Fruit fly (Drosophila melanogaster): Measurements from ENCODE around the gene CG42371.
A peak's percentile ranks its signal among the peaks of the same experiment; 100 is the strongest.

The CG42371 gene

DNA sequence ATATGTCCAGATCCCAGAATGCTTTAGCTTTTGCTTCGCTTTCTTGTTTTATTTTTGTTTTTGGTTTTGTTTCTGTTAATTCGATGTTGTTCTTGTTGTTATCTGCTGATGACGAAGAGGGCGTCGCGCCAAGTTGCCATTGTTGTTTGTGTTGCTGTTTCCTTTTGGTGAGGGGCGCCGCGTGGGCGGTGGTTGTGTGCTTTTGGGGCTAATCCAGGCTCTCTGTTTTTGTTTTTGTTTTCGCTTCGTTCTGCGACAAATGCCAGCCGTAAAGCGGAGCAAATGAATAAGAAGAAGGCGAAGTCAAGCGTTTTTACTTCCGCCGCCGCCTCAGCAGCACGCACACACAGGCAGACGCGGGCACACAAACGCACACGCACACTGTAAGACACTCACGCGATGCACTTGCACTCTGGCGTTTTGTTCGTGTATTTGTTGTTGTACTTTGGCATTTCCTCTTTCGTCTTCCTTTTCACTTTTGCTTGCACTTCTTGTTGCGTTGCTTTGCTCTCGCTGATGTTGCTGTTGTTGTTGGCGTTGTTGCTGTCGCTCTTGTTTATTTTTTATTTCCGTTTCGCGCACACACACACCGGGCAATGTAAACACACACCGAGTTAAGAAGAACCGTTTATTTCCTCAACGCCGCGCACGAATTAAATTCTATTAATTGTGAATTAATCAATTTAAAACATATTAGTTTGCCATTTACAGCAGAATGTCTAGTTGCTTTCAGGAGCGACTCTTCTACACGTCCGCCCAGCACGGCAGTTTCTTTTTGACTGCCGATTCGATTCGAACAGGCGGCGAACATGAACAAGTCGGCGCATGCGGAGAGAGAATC is 38.9 kb downstream of the CG42371 start, which contains the start of gene aop:
aop (minus strand) TSS at position 786 of the 841 bp plus-strand sequence.
- no peak for TF ChIP-seq Ets98B (GFP tag; IDR thresholded peaks at IDR 0.05)
- TF ChIP-seq rn (GFP tag; IDR thresholded peaks at IDR 0.05): 0 out of 2 replicates have a peak, but pooled peaks have one; percentile 36
- peak; percentile 22 for TF ChIP-seq gl (tag; optimal IDR thresholded peaks at IDR 0.05)
- peak; percentile 30 for TF ChIP-seq CG14655 (GFP tag; optimal IDR thresholded peaks at IDR 0.05)
- TF ChIP-seq CG32121 (GFP tag; IDR thresholded peaks at IDR 0.05): no peak
- TF ChIP-seq Snoo (tag; optimal IDR thresholded peaks at IDR 0.05): peak; percentile 30
- no peak for TF ChIP-seq CG15710 (tag; optimal IDR thresholded peaks at IDR 0.05)
- TF ChIP-seq CG12605 (GFP tag; IDR thresholded peaks at IDR 0.05): no peak
- no peak; the same call in 2 of the 3 replicates for TF ChIP-seq fd96Ca (GFP tag; IDR thresholded peaks at IDR 0.05)
- no peak for TF ChIP-seq CG10348 (GFP tag; IDR thresholded peaks at IDR 0.05)
- peak; percentile 57 for TF ChIP-seq CG13204 (GFP tag; optimal IDR thresholded peaks at IDR 0.05)
- peak; percentile 24 for TF ChIP-seq CG8159 (tag; optimal IDR thresholded peaks at IDR 0.05)
- 0 out of 3 replicates have a peak, but pooled peaks have one; percentile 23 for TF ChIP-seq CG4496 (GFP tag; IDR thresholded peaks at IDR 0.05)
- TF ChIP-seq D1 (tag; optimal IDR thresholded peaks at IDR 0.05): no peak
- TF ChIP-seq CG34367 (tag; optimal IDR thresholded peaks at IDR 0.05): peak; percentile 42
- no peak for TF ChIP-seq CG17806 (tag; optimal IDR thresholded peaks at IDR 0.05)
- TF ChIP-seq EcR (GFP tag; optimal IDR thresholded peaks at IDR 0.05): peak; percentile 77
- TF ChIP-seq CG8301 (tag; optimal IDR thresholded peaks at IDR 0.05): peak; percentile 10
- peak; percentile 38 for TF ChIP-seq Pif1A (GFP tag; optimal IDR thresholded peaks at IDR 0.05)
- TF ChIP-seq Pif1B (GFP tag; optimal IDR thresholded peaks at IDR 0.05): peak; percentile 44
- TF ChIP-seq CG9948 (tag; optimal IDR thresholded peaks at IDR 0.05): peak; percentile 5

DNA sequence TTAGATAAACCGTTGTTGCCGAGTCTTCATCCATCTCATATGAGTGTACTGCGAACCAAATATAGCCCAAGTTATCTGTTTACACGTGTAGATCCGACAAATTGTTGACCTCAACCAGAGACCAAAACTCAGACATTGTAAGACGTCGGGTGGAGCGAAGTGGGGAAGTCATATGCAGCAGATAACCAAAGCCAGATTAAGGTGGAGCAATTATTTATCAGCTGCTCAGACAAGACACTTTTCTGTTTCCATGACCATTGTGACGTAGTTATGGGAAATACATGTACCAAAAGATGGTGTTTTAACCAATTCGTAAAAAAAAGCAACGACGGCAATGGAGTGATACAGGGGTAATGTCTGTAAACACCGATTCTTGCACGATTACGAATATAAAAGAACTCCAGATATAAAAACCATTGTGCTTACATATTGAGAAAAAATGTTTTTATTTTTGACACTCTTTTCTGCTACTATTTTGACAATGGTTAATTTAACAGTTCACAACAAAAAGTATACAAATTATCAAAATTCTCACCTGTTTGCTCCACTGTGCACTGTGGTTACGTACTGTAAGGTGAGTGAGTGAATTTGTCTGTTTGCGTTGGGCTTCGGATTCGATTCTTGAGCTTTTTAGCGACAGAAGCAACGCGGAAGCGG is 39.6 kb downstream of the CG42371 start:
- TF ChIP-seq CG10348 (GFP tag; IDR thresholded peaks at IDR 0.05) (no peak), CG13204 (GFP tag; optimal IDR thresholded peaks at IDR 0.05) (no peak), CG14655 (GFP tag; optimal IDR thresholded peaks at IDR 0.05) (peak; percentile 58), CG12605 (GFP tag; IDR thresholded peaks at IDR 0.05) (no peak), D1 (tag; optimal IDR thresholded peaks at IDR 0.05) (no peak), CG17806 (tag; optimal IDR thresholded peaks at IDR 0.05) (peak; percentile 41), rn (GFP tag; IDR thresholded peaks at IDR 0.05) (peak; percentile 33; the same call in 1 of the 2 replicates), Pif1B (GFP tag; optimal IDR thresholded peaks at IDR 0.05) (peak; percentile 64), CG8301 (tag; optimal IDR thresholded peaks at IDR 0.05) (peak; percentile 50), CG8159 (tag; optimal IDR thresholded peaks at IDR 0.05) (peak; percentile 66), CG32121 (GFP tag; IDR thresholded peaks at IDR 0.05) (no peak), gl (tag; optimal IDR thresholded peaks at IDR 0.05) (no peak), Ets98B (GFP tag; IDR thresholded peaks at IDR 0.05) (no peak), CG15710 (tag; optimal IDR thresholded peaks at IDR 0.05) (peak; percentile 45), Snoo (tag; optimal IDR thresholded peaks at IDR 0.05) (peak; percentile 75), CG4496 (GFP tag; IDR thresholded peaks at IDR 0.05) (peak; percentile 69; the same call in 2 of the 3 replicates), CG9948 (tag; optimal IDR thresholded peaks at IDR 0.05) (peak; percentile 42), fd96Ca (GFP tag; IDR thresholded peaks at IDR 0.05) (no peak), EcR (GFP tag; optimal IDR thresholded peaks at IDR 0.05) (no peak), Pif1A (GFP tag; optimal IDR thresholded peaks at IDR 0.05) (peak; percentile 68), CG34367 (tag; optimal IDR thresholded peaks at IDR 0.05) (peak; percentile 41)

dm6 chr2L:2175930-2176643 is 41.0 kb downstream of the CG42371 start:
- TF ChIP-seq D1 (tag; optimal IDR thresholded peaks at IDR 0.05) (peak; percentile 49), CG12605 (GFP tag; IDR thresholded peaks at IDR 0.05) (peak; percentile 73), Pif1A (GFP tag; optimal IDR thresholded peaks at IDR 0.05) (peak; percentile 53), CG15710 (tag; optimal IDR thresholded peaks at IDR 0.05) (peak; percentile 52), CG32121 (GFP tag; IDR thresholded peaks at IDR 0.05) (peak; percentile 45), CG14655 (GFP tag; optimal IDR thresholded peaks at IDR 0.05) (peak; percentile 63), CG17806 (tag; optimal IDR thresholded peaks at IDR 0.05) (peak; percentile 33), rn (GFP tag; IDR thresholded peaks at IDR 0.05) (no peak), CG8159 (tag; optimal IDR thresholded peaks at IDR 0.05) (peak; percentile 73), Ets98B (GFP tag; IDR thresholded peaks at IDR 0.05) (peak; percentile 23; the same call in 1 of the 2 replicates), CG8301 (tag; optimal IDR thresholded peaks at IDR 0.05) (peak; percentile 46), EcR (GFP tag; optimal IDR thresholded peaks at IDR 0.05) (no peak), CG9948 (tag; optimal IDR thresholded peaks at IDR 0.05) (peak; percentile 46), CG10348 (GFP tag; IDR thresholded peaks at IDR 0.05) (no peak), fd96Ca (GFP tag; IDR thresholded peaks at IDR 0.05) (peak; percentile 17; the same call in 1 of the 3 replicates), CG13204 (GFP tag; optimal IDR thresholded peaks at IDR 0.05) (peak; percentile 60), gl (tag; optimal IDR thresholded peaks at IDR 0.05) (peak; percentile 56), Pif1B (GFP tag; optimal IDR thresholded peaks at IDR 0.05) (peak; percentile 60), Snoo (tag; optimal IDR thresholded peaks at IDR 0.05) (peak; percentile 20), CG34367 (tag; optimal IDR thresholded peaks at IDR 0.05) (peak; percentile 38), CG4496 (GFP tag; IDR thresholded peaks at IDR 0.05) (peak; percentile 44; the same call in 2 of the 3 replicates)
